Worm (Caenorhabditis elegans) whole organism, late embryonic: ENCODE data around the gene smoc-1.

Source experiments
- T23F11.4 ChIP-seq: fragments of 200-800 bp; sonication (Bioruptor generic); optimal IDR thresholded peaks from 2 replicates; lab custom pipeline; 2018; ENCODE audit warnings: mild to moderate bottlenecking, missing genetic modification characterization, missing compliant biosample characterization
- ama-1 ChIP-seq: fragments of 150-350 bp; optimal IDR thresholded peaks from 2 replicates; lab custom pipeline; 2014
- ceh-34 ChIP-seq: sonication (generic microtip); optimal IDR thresholded peaks from 2 replicates; lab custom pipeline; 2016; ENCODE audit warnings: mild to moderate bottlenecking, missing genetic modification characterization, missing compliant biosample characterization
- nfya-1 ChIP-seq: sonication (generic microtip); optimal IDR thresholded peaks from 2 replicates; lab custom pipeline; 2017; ENCODE audit warnings: missing genetic modification characterization, mild to moderate bottlenecking, missing compliant biosample characterization, antibody characterized with exemption, moderate library complexity
- nhr-232 ChIP-seq: sonication (generic microtip); optimal IDR thresholded peaks from 2 replicates; lab custom pipeline; 2016; ENCODE audit warnings: missing genetic modification characterization, missing compliant biosample characterization
- pha-4 ChIP-seq: fragments of 150-350 bp; optimal IDR thresholded peaks from 2 replicates; lab custom pipeline; 2018; ENCODE audit warnings: missing biosample characterization, missing genetic modification reagents, missing genetic modification characterization
- pqm-1 ChIP-seq: sonication (generic microtip); optimal IDR thresholded peaks from 2 replicates; lab custom pipeline; 2016; ENCODE audit warnings: missing genetic modification characterization, missing compliant biosample characterization
- ref-2 ChIP-seq: sonication (generic microtip); optimal IDR thresholded peaks from 2 replicates; lab custom pipeline; 2016; ENCODE audit warnings: missing genetic modification characterization, missing compliant biosample characterization
- syd-9 ChIP-seq: sonication (generic microtip); optimal IDR thresholded peaks from 2 replicates; lab custom pipeline; 2016; ENCODE audit warnings: mild to moderate bottlenecking, missing genetic modification characterization, moderate library complexity, missing compliant biosample characterization
- tbx-7 ChIP-seq: sonication (generic microtip); optimal IDR thresholded peaks from 2 replicates; lab custom pipeline; 2016; ENCODE audit warnings: missing genotype, missing genetic modification characterization, missing compliant biosample characterization
- unc-86 ChIP-seq: sonication (generic microtip); optimal IDR thresholded peaks from 2 replicates; lab custom pipeline; 2016; ENCODE audit warnings: missing genetic modification characterization, missing compliant biosample characterization

DNA sequence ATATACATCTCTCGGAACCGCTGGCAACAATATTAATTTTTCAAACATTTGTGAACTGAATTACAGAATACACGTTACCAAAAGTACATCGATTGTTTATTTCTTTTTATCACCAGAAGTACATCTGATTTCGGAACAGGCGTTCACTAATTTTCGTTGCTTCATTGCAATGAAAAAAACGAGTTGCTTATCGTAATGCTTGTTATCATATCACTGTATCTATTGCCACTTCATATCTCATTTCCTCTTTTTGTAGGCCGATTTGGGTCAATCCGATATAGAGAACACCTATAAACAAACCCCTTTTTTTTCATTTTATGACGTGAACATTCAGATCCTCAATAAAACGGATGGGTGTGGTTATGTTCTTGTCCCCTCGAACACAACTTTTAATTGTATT is 20.1 kb upstream of the smoc-1 start:
- no peak for TF ChIP-seq ama-1 (lab: Kevin White, UChicago)
- no peak for TF ChIP-seq T23F11.4
- no peak for TF ChIP-seq pqm-1 (tag; lab: Kevin White, UChicago)
- no peak for TF ChIP-seq ref-2
- TF ChIP-seq unc-86, result no peak
- no peak for TF ChIP-seq pha-4
- no peak for TF ChIP-seq nfya-1 (tag; lab: Kevin White, UChicago)
- TF ChIP-seq tbx-7, result no peak
- no peak for TF ChIP-seq ceh-34 (tag; lab: Kevin White, UChicago)
- no peak for TF ChIP-seq syd-9
- no peak for TF ChIP-seq nhr-232 (tag; lab: Kevin White, UChicago)
